Worm (Caenorhabditis elegans) whole organism, L2 larva: ENCODE data around the gene F14H3.5.

ENCODE experiments used
- F13H6.1 ChIP-seq: sonication (generic microtip); optimal IDR thresholded peaks from 2 replicates; lab custom pipeline; 2016; ENCODE audit warnings: missing genetic modification characterization, missing compliant biosample characterization
- R02D3.7 ChIP-seq: fragments of 150-350 bp; optimal IDR thresholded peaks from 2 replicates; lab custom pipeline; 2014; ENCODE audit warnings: missing biosample characterization, missing genetic modification characterization
- Y55F3AM.14 ChIP-seq: fragments of 200-800 bp; sonication (Bioruptor generic); optimal IDR thresholded peaks from 2 replicates; lab custom pipeline; 2018; ENCODE audit warnings: mild to moderate bottlenecking, missing genetic modification characterization, missing compliant biosample characterization
- ZK546.5 ChIP-seq: sonication (generic microtip); optimal IDR thresholded peaks from 2 replicates; lab custom pipeline; 2017; ENCODE audit warnings: missing biosample characterization, missing genetic modification characterization
- alr-1 ChIP-seq: fragments of 150-350 bp; optimal IDR thresholded peaks from 2 replicates; lab custom pipeline; 2014; ENCODE audit warnings: missing biosample characterization, missing genetic modification characterization
- aly-2 ChIP-seq: fragments of 150-350 bp; optimal IDR thresholded peaks from 2 replicates; lab custom pipeline; 2014; ENCODE audit warnings: missing biosample characterization, missing genetic modification characterization
- ama-1 ChIP-seq: fragments of 150-350 bp; optimal IDR thresholded peaks from 2 replicates; lab custom pipeline; 2018; ENCODE audit warnings: inconsistent platforms
- ceh-16 ChIP-seq: fragments of 150-350 bp; optimal IDR thresholded peaks from 2 replicates; lab custom pipeline; 2014; ENCODE audit warnings: missing biosample characterization, missing genetic modification characterization
- ceh-82 ChIP-seq: fragments of 150-350 bp; optimal IDR thresholded peaks from 2 replicates; lab custom pipeline; 2014; ENCODE audit warnings: missing biosample characterization, missing genetic modification characterization
- crh-2 ChIP-seq: sonication (generic microtip); optimal IDR thresholded peaks from 2 replicates; lab custom pipeline; 2017; ENCODE audit warnings: missing biosample characterization, missing genetic modification characterization
- dmd-4 ChIP-seq: sonication (generic microtip); optimal IDR thresholded peaks from 2 replicates; lab custom pipeline; 2017; ENCODE audit warnings: missing biosample characterization, missing genetic modification characterization
- egl-27 ChIP-seq: sonication (generic microtip); optimal IDR thresholded peaks from 3 replicates; lab custom pipeline; 2017; ENCODE audit warnings: missing biosample characterization, missing genetic modification reagents, missing genetic modification characterization
- elt-1 ChIP-seq: fragments of 150-350 bp; optimal IDR thresholded peaks from 2 replicates; lab custom pipeline; 2014; ENCODE audit warnings: missing biosample characterization, missing genetic modification characterization
- elt-3 ChIP-seq: sonication (generic microtip); optimal IDR thresholded peaks from 2 replicates; lab custom pipeline; 2017; ENCODE audit warnings: missing biosample characterization, missing genetic modification characterization
- fos-1 ChIP-seq: fragments of 150-350 bp; optimal IDR thresholded peaks from 2 replicates; lab custom pipeline; 2014; ENCODE audit warnings: missing biosample characterization, missing genetic modification characterization
- gmeb-1 ChIP-seq: fragments of 150-350 bp; optimal IDR thresholded peaks from 2 replicates; lab custom pipeline; 2014; ENCODE audit warnings: missing biosample characterization, missing genetic modification characterization
- lin-13 ChIP-seq: fragments of 150-350 bp; optimal IDR thresholded peaks from 2 replicates; lab custom pipeline; 2014; ENCODE audit warnings: missing biosample characterization, missing genetic modification reagents, missing genetic modification characterization
- lin-39 ChIP-seq: fragments of 150-350 bp; optimal IDR thresholded peaks from 2 replicates; lab custom pipeline; 2014; ENCODE audit warnings: missing biosample characterization, missing genetic modification reagents, missing genetic modification characterization
- mab-5 ChIP-seq: fragments of 150-350 bp; optimal IDR thresholded peaks from 2 replicates; lab custom pipeline; 2014; ENCODE audit warnings: missing biosample characterization, missing genetic modification characterization
- mdl-1 ChIP-seq, 2 experiments: fragments of 150-350 bp in 1 of 2; sonication (generic microtip) in 1 of 2; optimal IDR thresholded peaks; 2 replicates each; lab custom pipeline; 2017; ENCODE audit warnings: missing biosample characterization in 2 of 2, missing genetic modification characterization in 2 of 2
- nhr-12 ChIP-seq: fragments of 150-350 bp; optimal IDR thresholded peaks from 2 replicates; lab custom pipeline; 2014; ENCODE audit warnings: missing biosample characterization, missing genetic modification characterization
- nhr-129 ChIP-seq: fragments of 150-350 bp; optimal IDR thresholded peaks from 2 replicates; lab custom pipeline; 2014; ENCODE audit warnings: missing biosample characterization, missing genetic modification characterization
- nhr-21 ChIP-seq: fragments of 150-350 bp; optimal IDR thresholded peaks from 2 replicates; lab custom pipeline; 2014; ENCODE audit warnings: missing biosample characterization, missing genetic modification characterization
- nhr-237 ChIP-seq: fragments of 150-350 bp; optimal IDR thresholded peaks from 2 replicates; lab custom pipeline; 2014; ENCODE audit warnings: missing biosample characterization, missing genetic modification characterization
- nhr-6 ChIP-seq: fragments of 150-350 bp; optimal IDR thresholded peaks from 2 replicates; lab custom pipeline; 2014; ENCODE audit warnings: missing biosample characterization, missing genetic modification characterization
- nhr-77 ChIP-seq: fragments of 150-350 bp; optimal IDR thresholded peaks from 2 replicates; lab custom pipeline; 2014; ENCODE audit warnings: missing biosample characterization, missing genetic modification characterization
- peb-1 ChIP-seq: fragments of 150-350 bp; optimal IDR thresholded peaks from 2 replicates; lab custom pipeline; 2014; ENCODE audit warnings: missing biosample characterization, missing genetic modification characterization
- sma-3 ChIP-seq: sonication (generic microtip); optimal IDR thresholded peaks from 2 replicates; lab custom pipeline; 2016; ENCODE audit warnings: missing genetic modification reagents, missing genetic modification characterization, missing compliant biosample characterization
- sma-9 ChIP-seq, 2 experiments: fragments of 150-350 bp in 1 of 2; sonication (generic microtip) in 1 of 2; optimal IDR thresholded peaks; 2 replicates each; lab custom pipeline; 2014 to 2016; ENCODE audit warnings: missing genetic modification characterization in 2 of 2, mild to moderate bottlenecking in 1 of 2, missing biosample characterization in 1 of 2, missing compliant biosample characterization in 1 of 2, missing genetic modification reagents in 1 of 2, moderate library complexity in 1 of 2
- snpc-4 ChIP-seq: fragments of 150-350 bp; optimal IDR thresholded peaks from 2 replicates; lab custom pipeline; 2014; ENCODE audit warnings: missing biosample characterization, missing genetic modification characterization
- unc-55 ChIP-seq: fragments of 150-350 bp; sonication (generic microtip); optimal IDR thresholded peaks from 3 replicates; lab custom pipeline; 2014; ENCODE audit warnings: missing biosample characterization, missing genetic modification reagents, missing genetic modification characterization
- unc-62 ChIP-seq: fragments of 150-350 bp; optimal IDR thresholded peaks from 2 replicates; lab custom pipeline; 2014; ENCODE audit warnings: missing biosample characterization, missing genetic modification reagents, missing genetic modification characterization
- zag-1 ChIP-seq: fragments of 150-350 bp; optimal IDR thresholded peaks from 2 replicates; lab custom pipeline; 2014; ENCODE audit warnings: missing biosample characterization, missing genetic modification characterization
- ztf-1 ChIP-seq: fragments of 200-800 bp; sonication (Bioruptor generic); conservative IDR thresholded peaks from 2 replicates; pipeline ENCODE4 v1.3.6; 2022; ENCODE audit warnings: missing genetic modification characterization, missing compliant biosample characterization
- ztf-11 ChIP-seq: sonication (generic microtip); optimal IDR thresholded peaks from 2 replicates; lab custom pipeline; 2017; ENCODE audit warnings: missing biosample characterization, missing genetic modification characterization
- ztf-4 ChIP-seq: fragments of 150-350 bp; optimal IDR thresholded peaks from 2 replicates; lab custom pipeline; 2014; ENCODE audit warnings: missing biosample characterization, missing genetic modification characterization

Gene F14H3.5

ce11 chrV:16057010-16057463, at the start of gene F14H3.5:
TSS of gene F14H3.5 (minus strand) at chrV:16057060.
- TF ChIP-seq nhr-12 (tag; lab: Kevin White, UChicago) (no peak), dmd-4 (tag; lab: Kevin White, UChicago) (no peak), nhr-237 (tag; lab: Kevin White, UChicago) (no peak), mab-5 (tag; lab: Kevin White, UChicago) (no peak), nhr-129 (tag; lab: Kevin White, UChicago) (no peak), F13H6.1 (tag; lab: Kevin White, UChicago) (no peak), elt-1 (tag; lab: Kevin White, UChicago) (no peak), nhr-21 (no peak), ceh-16 (tag; lab: Kevin White, UChicago) (no peak), ztf-4 (no peak), lin-39 (tag; lab: Kevin White, UChicago) (no peak), peb-1 (tag; lab: Kevin White, UChicago) (no peak), unc-55 (GFP tag; lab: Kevin White, UChicago) (no peak), egl-27 (tag; lab: Kevin White, UChicago) (no peak), Y55F3AM.14 (no peak), crh-2 (tag; lab: Kevin White, UChicago) (no peak), nhr-6 (tag; lab: Kevin White, UChicago) (no peak), snpc-4 (tag; lab: Kevin White, UChicago) (no peak), lin-13 (GFP tag; lab: Kevin White, UChicago) (no peak)

DNA sequence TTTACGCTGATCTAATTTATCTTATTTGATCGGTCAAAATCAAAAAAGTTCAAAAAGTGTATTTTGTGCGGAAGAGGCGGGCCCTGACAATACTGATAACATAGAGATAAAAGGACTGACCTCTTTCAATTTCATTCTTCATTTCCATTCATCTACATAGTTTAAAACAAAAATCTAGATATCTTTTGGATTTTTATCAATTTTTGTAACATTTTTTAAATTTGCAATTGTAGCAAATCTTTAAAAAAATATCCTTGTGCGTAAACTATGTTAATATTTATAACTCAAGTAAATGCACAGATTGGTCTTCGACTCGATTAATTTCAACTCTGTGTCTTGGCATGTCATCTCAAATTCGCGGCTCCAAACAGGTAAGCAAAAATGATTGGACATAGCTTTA, 46.7 kb upstream of the F14H3.5 start, which contains the start of gene argk-1:
TSS of gene argk-1 (plus strand) at position 301 of the 400 bp plus-strand sequence.
- TF ChIP-seq mdl-1 (tag; optimal IDR thresholded peaks at IDR 0.05; lab: Kevin White, UChicago), result no peak

- TF ChIP-seq sma-9 (GFP tag; optimal IDR thresholded peaks at IDR 0.05; lab: Kevin White, UChicago), result peak; percentile 84
- no peak for TF ChIP-seq sma-9 (tag; optimal IDR thresholded peaks at IDR 0.05; lab: Kevin White, UChicago)
- TF ChIP-seq gmeb-1 (tag; lab: Kevin White, UChicago), result no peak
- peak; percentile 37 for TF ChIP-seq fos-1 (tag; lab: Kevin White, UChicago)
These were observed 43.4 kb upstream of the F14H3.5 start, which contains the start of gene cth-1 for ce11 chrV:16100103-16100730. TSS of gene cth-1 (plus strand) at chrV:16100680.

DNA sequence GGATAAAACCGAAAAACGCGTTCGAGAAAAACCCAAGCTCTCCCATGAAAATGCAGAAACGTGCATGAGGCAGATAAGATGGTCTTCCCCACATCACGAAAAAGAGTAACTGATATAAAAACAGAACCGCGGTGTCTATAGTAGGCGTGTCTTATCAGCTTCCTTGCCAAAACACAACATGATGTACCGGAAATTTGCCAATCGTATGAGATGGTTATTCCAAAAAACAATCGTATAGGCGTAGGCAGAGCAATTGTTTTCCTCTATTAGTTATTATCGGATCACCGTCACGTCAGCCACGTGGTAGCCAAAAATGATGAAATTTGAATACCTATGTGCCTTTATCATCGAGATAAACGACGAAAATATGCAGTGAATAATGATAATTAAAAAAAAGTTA, 42.6 kb upstream of the F14H3.5 start, which contains the start of gene str-7:
TSS of gene str-7 (minus strand) at position 101 of the 400 bp plus-strand sequence.
- TF ChIP-seq ztf-11 (tag; lab: Kevin White, UChicago) (no peak), mdl-1 (tag; optimal IDR thresholded peaks at IDR 0.05; lab: Kevin White, UChicago) (no peak), crh-2 (tag; lab: Kevin White, UChicago) (no peak), unc-62 (no peak), ztf-1 (no peak), ama-1 (lab: Kevin White, UChicago) (no peak), ZK546.5 (no peak), alr-1 (tag; lab: Kevin White, UChicago) (no peak), R02D3.7 (no peak), nhr-77 (tag; lab: Kevin White, UChicago) (no peak)

DNA sequence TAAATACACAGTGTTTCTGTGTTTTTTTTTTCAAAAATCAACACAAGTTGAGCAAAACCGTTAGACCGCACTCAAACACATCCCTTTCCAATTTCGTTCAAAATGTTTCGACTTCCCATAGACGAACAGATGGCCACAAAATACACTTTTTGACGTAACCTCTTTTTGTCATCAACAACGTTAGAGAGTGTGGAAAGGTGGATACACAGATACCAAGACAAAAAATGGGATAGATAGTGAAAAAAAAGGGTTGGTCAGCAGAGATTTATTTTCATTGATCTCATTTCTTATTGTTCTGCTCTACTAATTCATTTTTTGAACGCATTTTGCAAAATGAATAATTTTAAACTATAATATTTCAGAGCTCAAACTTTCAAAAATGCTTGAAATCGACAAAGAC, 38.0 kb upstream of the F14H3.5 start:
- TF ChIP-seq sma-9 (GFP tag; optimal IDR thresholded peaks at IDR 0.05; lab: Kevin White, UChicago), result peak; percentile 57
- no peak for TF ChIP-seq sma-9 (tag; optimal IDR thresholded peaks at IDR 0.05; lab: Kevin White, UChicago)
- TF ChIP-seq alr-1 (tag; lab: Kevin White, UChicago), result no peak
- TF ChIP-seq lin-13 (GFP tag; lab: Kevin White, UChicago), result no peak
- TF ChIP-seq sma-3 (GFP tag; lab: Kevin White, UChicago), result no peak
- TF ChIP-seq Y55F3AM.14, result no peak
- TF ChIP-seq nhr-12 (tag; lab: Kevin White, UChicago), result no peak
- TF ChIP-seq ceh-82 (tag; lab: Kevin White, UChicago), result no peak
- TF ChIP-seq aly-2, result no peak
- TF ChIP-seq nhr-129 (tag; lab: Kevin White, UChicago), result peak; percentile 47
- no peak for TF ChIP-seq elt-3 (tag; lab: Kevin White, UChicago)
- no peak for TF ChIP-seq zag-1
- TF ChIP-seq ztf-4, result no peak
- TF ChIP-seq fos-1 (tag; lab: Kevin White, UChicago), result peak; percentile 26
- TF ChIP-seq egl-27 (tag; lab: Kevin White, UChicago), result no peak
